Worm (Caenorhabditis elegans): Measurements from ENCODE around the gene scpl-4.
A peak's percentile ranks its signal among the peaks of the same experiment; 100 is the strongest.

The scpl-4 gene

ce11 chrV:10557094-10557493 is 41.8 kb upstream of the scpl-4 start:
- no peak for TF ChIP-seq pax-1 (tag; optimal IDR thresholded peaks at IDR 0.05)
- TF ChIP-seq hlh-8 (tag; optimal IDR thresholded peaks at IDR 0.05) = no peak
- no peak for TF ChIP-seq eyg-1 (tag; optimal IDR thresholded peaks at IDR 0.05)
- TF ChIP-seq dve-1 (tag; optimal IDR thresholded peaks at IDR 0.05) = no peak
- no peak for TF ChIP-seq ets-4 (tag; optimal IDR thresholded peaks at IDR 0.05)

ce11 chrV:10557676-10558075 is 41.2 kb upstream of the scpl-4 start, which contains the start of gene best-14:
best-14 (plus strand) TSS chrV:10557976.
- no peak for TF ChIP-seq nhr-232 (tag; optimal IDR thresholded peaks at IDR 0.05)
- TF ChIP-seq dve-1 (tag; optimal IDR thresholded peaks at IDR 0.05) = no peak
- no peak for TF ChIP-seq eyg-1 (tag; optimal IDR thresholded peaks at IDR 0.05)
- no peak for TF ChIP-seq C08G9.2 (tag; optimal IDR thresholded peaks at IDR 0.05)
- TF ChIP-seq fax-1 (tag; optimal IDR thresholded peaks at IDR 0.05) = no peak
- no peak for TF ChIP-seq ceh-22 (tag; optimal IDR thresholded peaks at IDR 0.05)
- TF ChIP-seq pqm-1 (tag; optimal IDR thresholded peaks at IDR 0.05) = no peak
- TF ChIP-seq madf-2 (tag; optimal IDR thresholded peaks at IDR 0.05) = no peak
- no peak for TF ChIP-seq gmeb-2 (tag; optimal IDR thresholded peaks at IDR 0.05)
- no peak for TF ChIP-seq dmd-4 (tag; optimal IDR thresholded peaks at IDR 0.05; ENCODE audit: borderline replicate concordance)
- TF ChIP-seq ceh-19 (GFP tag; optimal IDR thresholded peaks at IDR 0.05) = no peak
- no peak for TF ChIP-seq syd-9 (tag; optimal IDR thresholded peaks at IDR 0.05)
- no peak for TF ChIP-seq pha-2 (tag; optimal IDR thresholded peaks at IDR 0.05)
- no peak for TF ChIP-seq ama-1 (optimal IDR thresholded peaks at IDR 0.05)
- no peak for TF ChIP-seq che-1 (tag; optimal IDR thresholded peaks at IDR 0.05)
- no peak for TF ChIP-seq ets-4 (tag; optimal IDR thresholded peaks at IDR 0.05)
- TF ChIP-seq ceh-31 (tag; optimal IDR thresholded peaks at IDR 0.05) = no peak
- no peak for TF ChIP-seq hlh-13 (GFP tag; optimal IDR thresholded peaks at IDR 0.05)

- TF ChIP-seq hlh-30 (tag; optimal IDR thresholded peaks at IDR 0.05; ENCODE audit: insufficient read depth) = no peak
Measured at ce11 chrV:10560621-10561020, 38.3 kb upstream of the scpl-4 start, which contains the start of gene col-152. col-152 (plus strand) TSS chrV:10560921.

- no peak for TF ChIP-seq unc-55 (GFP tag; optimal IDR thresholded peaks at IDR 0.05)
- TF ChIP-seq sdc-2 (tag; optimal IDR thresholded peaks at IDR 0.05) = no peak
- TF ChIP-seq sox-2 (GFP tag; IDR thresholded peaks at IDR 0.05) = no peak
- no peak for TF ChIP-seq F13H6.1 (tag; optimal IDR thresholded peaks at IDR 0.05)
- peak; percentile 50 for TF ChIP-seq elt-4 (tag; optimal IDR thresholded peaks at IDR 0.05)
- no peak for TF ChIP-seq unc-3 (GFP tag; conservative IDR thresholded peaks at IDR 0.05)
- no peak for TF ChIP-seq unc-3 (tag; optimal IDR thresholded peaks at IDR 0.05)
- TF ChIP-seq hlh-15 (tag; optimal IDR thresholded peaks at IDR 0.05) = no peak
- TF ChIP-seq zip-5 (tag; optimal IDR thresholded peaks at IDR 0.05) = no peak
Measured at ce11 chrV:10561632-10562031, 37.3 kb upstream of the scpl-4 start.

ce11 chrV:10562817-10563216 is 36.1 kb upstream of the scpl-4 start:
- TF ChIP-seq eyg-1 (tag; optimal IDR thresholded peaks at IDR 0.05) (no peak), C08G9.2 (tag; optimal IDR thresholded peaks at IDR 0.05) (no peak), hlh-13 (GFP tag; optimal IDR thresholded peaks at IDR 0.05) (no peak), sox-2 (GFP tag; IDR thresholded peaks at IDR 0.05) (no peak), mec-3 (tag; optimal IDR thresholded peaks at IDR 0.05; ENCODE audit: borderline replicate concordance) (no peak), hlh-6 (tag; optimal IDR thresholded peaks at IDR 0.05) (no peak), ztf-16 (tag; optimal IDR thresholded peaks at IDR 0.05) (no peak), pros-1 (tag; optimal IDR thresholded peaks at IDR 0.05) (no peak)

ce11 chrV:10564140-10564539 is 34.8 kb upstream of the scpl-4 start:
- TF ChIP-seq mec-3 (tag; optimal IDR thresholded peaks at IDR 0.05; ENCODE audit: borderline replicate concordance) (no peak), pha-4 (tag; optimal IDR thresholded peaks at IDR 0.05) (no peak), ref-2 (tag; optimal IDR thresholded peaks at IDR 0.05) (no peak), ceh-31 (tag; optimal IDR thresholded peaks at IDR 0.05) (no peak), ceh-30 (tag; optimal IDR thresholded peaks at IDR 0.05) (no peak), pat-9 (tag; optimal IDR thresholded peaks at IDR 0.05) (no peak), ceh-19 (GFP tag; optimal IDR thresholded peaks at IDR 0.05) (no peak), dmd-4 (tag; optimal IDR thresholded peaks at IDR 0.05; ENCODE audit: borderline replicate concordance) (no peak), Y22D7AL.16 (tag; optimal IDR thresholded peaks at IDR 0.05) (no peak), hlh-15 (tag; optimal IDR thresholded peaks at IDR 0.05) (no peak), zip-5 (tag; optimal IDR thresholded peaks at IDR 0.05) (no peak), ets-4 (tag; optimal IDR thresholded peaks at IDR 0.05) (no peak), che-1 (tag; optimal IDR thresholded peaks at IDR 0.05) (no peak), nhr-232 (tag; optimal IDR thresholded peaks at IDR 0.05) (no peak), ceh-18 (tag; optimal IDR thresholded peaks at IDR 0.05) (no peak), hlh-8 (tag; optimal IDR thresholded peaks at IDR 0.05) (no peak), F13H6.1 (tag; optimal IDR thresholded peaks at IDR 0.05) (no peak), syd-9 (tag; optimal IDR thresholded peaks at IDR 0.05) (no peak), sox-4 (tag; optimal IDR thresholded peaks at IDR 0.05) (no peak), lin-11 (tag; optimal IDR thresholded peaks at IDR 0.05) (no peak)

All from whole organism, late embryonic.